Worm (Caenorhabditis elegans) whole organism, young adult: ENCODE results near the gene F56D3.1.
A peak's percentile ranks its signal among the peaks of the same experiment; 100 is the strongest.

ENCODE experiments used
- F33H1.4 ChIP-seq: fragments of 200-800 bp; sonication (Bioruptor generic); IDR thresholded peaks from 2 replicates; pipeline ENCODE4 v1.3.6; 2022; ENCODE audit warnings: missing genetic modification reagents, missing genetic modification characterization, missing compliant biosample characterization
- F55B11.4 ChIP-seq: sonication (generic microtip); optimal IDR thresholded peaks from 2 replicates; lab custom pipeline; 2016; ENCODE audit warnings: missing compliant biosample characterization, missing genetic modification characterization, borderline replicate concordance; ENCODE audit not compliant: insufficient read depth
- F57A8.1 ChIP-seq: fragments of 200-800 bp; sonication (Bioruptor generic); optimal IDR thresholded peaks from 2 replicates; lab custom pipeline; 2018; ENCODE audit warnings: mild to moderate bottlenecking, missing genetic modification characterization, moderate library complexity, missing compliant biosample characterization
- T07F8.4 ChIP-seq: sonication (generic microtip); optimal IDR thresholded peaks from 2 replicates; lab custom pipeline; 2016; ENCODE audit warnings: mild to moderate bottlenecking, missing genetic modification characterization, moderate library complexity, missing compliant biosample characterization
- Y53F4B.3 ChIP-seq: fragments of 200-800 bp; sonication (Bioruptor generic); IDR thresholded peaks from 2 replicates; pipeline ENCODE4 v1.3.6; 2022; ENCODE audit warnings: missing genetic modification reagents, missing genetic modification characterization, missing compliant biosample characterization
- Y67H2A.10 ChIP-seq: fragments of 200-800 bp; sonication (Bioruptor generic); conservative IDR thresholded peaks from 2 replicates; pipeline ENCODE4 v1.3.6; 2022; ENCODE audit warnings: missing genetic modification reagents, missing genetic modification characterization, missing compliant biosample characterization
- aptf-3 ChIP-seq: fragments of 200-800 bp; sonication (Bioruptor generic); IDR thresholded peaks from 2 replicates; pipeline ENCODE4 v1.3.6; 2022; ENCODE audit warnings: missing genetic modification characterization, missing compliant biosample characterization
- atf-7 ChIP-seq: sonication (generic microtip); optimal IDR thresholded peaks from 2 replicates; lab custom pipeline; 2017; ENCODE audit warnings: mild to moderate bottlenecking, missing genetic modification characterization, missing compliant biosample characterization
- athp-1 ChIP-seq: sonication (generic microtip); optimal IDR thresholded peaks from 2 replicates; lab custom pipeline; 2017; ENCODE audit warnings: mild to moderate bottlenecking, missing genetic modification characterization, missing compliant biosample characterization
- attf-5 ChIP-seq: fragments of 200-800 bp; sonication (Bioruptor generic); optimal IDR thresholded peaks from 2 replicates; lab custom pipeline; 2018; ENCODE audit warnings: mild to moderate bottlenecking, missing genetic modification characterization, missing compliant biosample characterization
- cebp-1 ChIP-seq, 2 experiments: fragments of 200-800 bp in 1 of 2; sonication (Bioruptor generic) in 1 of 2; sonication (generic microtip) in 1 of 2; IDR thresholded peaks in 1 of 2; optimal IDR thresholded peaks in 1 of 2; 2 replicates each; pipeline versions ENCODE4 v1.3.6 to Lab custom; 2017 to 2022; ENCODE audit warnings: missing compliant biosample characterization in 2 of 2, missing genetic modification characterization in 2 of 2, mild to moderate bottlenecking in 1 of 2, missing genetic modification reagents in 1 of 2, moderate library complexity in 1 of 2
- dox-1 ChIP-seq: fragments of 200-800 bp; sonication (Bioruptor generic); IDR thresholded peaks from 2 replicates; pipeline ENCODE4 v1.3.6; 2022; ENCODE audit warnings: missing genetic modification reagents, missing genetic modification characterization, missing compliant biosample characterization
- efl-1 ChIP-seq: fragments of 150-350 bp; optimal IDR thresholded peaks from 2 replicates; lab custom pipeline; 2014; ENCODE audit warnings: missing biosample characterization, missing genetic modification reagents, missing genetic modification characterization
- egl-44 ChIP-seq: fragments of 200-800 bp; sonication (Bioruptor generic); IDR thresholded peaks from 2 replicates; pipeline ENCODE4 v1.3.6; 2022; ENCODE audit warnings: missing genetic modification reagents, missing genetic modification characterization, missing compliant biosample characterization
- ekl-4 ChIP-seq: fragments of 200-800 bp; sonication (Bioruptor generic); IDR thresholded peaks from 2 replicates; pipeline ENCODE4 v1.3.6; 2022; ENCODE audit warnings: missing genetic modification reagents, missing genetic modification characterization, missing compliant biosample characterization
- hrde-1 ChIP-seq: sonication (generic microtip); optimal IDR thresholded peaks from 2 replicates; lab custom pipeline; 2016; ENCODE audit warnings: missing genetic modification characterization, mild to moderate bottlenecking, missing compliant biosample characterization, moderate library complexity, missing genotype, missing genetic modification reagents, borderline replicate concordance
- hsf-1 ChIP-seq: fragments of 200-800 bp; sonication (Bioruptor generic); IDR thresholded peaks from 2 replicates; pipeline ENCODE4 v1.3.6; 2022; ENCODE audit warnings: missing genetic modification reagents, missing genetic modification characterization, missing compliant biosample characterization
- lin-40 ChIP-seq: sonication (generic microtip); optimal IDR thresholded peaks from 2 replicates; lab custom pipeline; 2016; ENCODE audit warnings: missing genetic modification characterization, mild to moderate bottlenecking, missing compliant biosample characterization, missing genotype, missing genetic modification reagents
- mel-28 ChIP-seq: sonication (generic microtip); optimal IDR thresholded peaks from 2 replicates; lab custom pipeline; 2016; ENCODE audit warnings: borderline replicate concordance, mild to moderate bottlenecking, missing genetic modification characterization, missing compliant biosample characterization
- nfya-1 ChIP-seq: sonication (generic microtip); optimal IDR thresholded peaks from 2 replicates; lab custom pipeline; 2017; ENCODE audit warnings: antibody characterized with exemption, missing compliant biosample characterization, missing genetic modification characterization, borderline replicate concordance; ENCODE audit not compliant: insufficient read depth
- nhr-90 ChIP-seq: sonication (generic microtip); optimal IDR thresholded peaks from 2 replicates; lab custom pipeline; 2016; ENCODE audit warnings: missing genotype, mild to moderate bottlenecking, missing genetic modification characterization, missing compliant biosample characterization
- rcor-1 ChIP-seq: fragments of 200-800 bp; sonication (Bioruptor generic); IDR thresholded peaks from 2 replicates; pipeline ENCODE4 v1.3.6; 2022; ENCODE audit warnings: missing genetic modification reagents, missing genetic modification characterization, missing compliant biosample characterization
- rec-8 ChIP-seq, 2 experiments: sonication (generic microtip); optimal IDR thresholded peaks; 2 replicates each; lab custom pipeline; 2016; ENCODE audit warnings: mild to moderate bottlenecking in 2 of 2, missing genetic modification characterization in 2 of 2, missing genetic modification reagents in 2 of 2, missing genotype in 2 of 2, missing biosample characterization in 1 of 2, missing compliant biosample characterization in 1 of 2, moderate library complexity in 1 of 2
- rpc-1 ChIP-seq, 2 experiments: fragments of 150-350 bp in 1 of 2; sonication (generic microtip) in 1 of 2; optimal IDR thresholded peaks; 2 replicates each; lab custom pipeline; 2014 to 2018; ENCODE audit warnings: missing biosample characterization in 1 of 2, missing genetic modification characterization in 1 of 2, missing genetic modification reagents in 1 of 2, missing genotype in 1 of 2
- sdz-38 ChIP-seq: sonication (generic microtip); optimal IDR thresholded peaks from 2 replicates; lab custom pipeline; 2016; ENCODE audit warnings: missing genotype, missing genetic modification characterization, missing compliant biosample characterization
- snpc-1.3 ChIP-seq: sonication (generic microtip); optimal IDR thresholded peaks from 2 replicates; lab custom pipeline; 2017; ENCODE audit warnings: missing genetic modification characterization, mild to moderate bottlenecking, missing compliant biosample characterization, antibody characterized with exemption, moderate library complexity, missing genotype, missing genetic modification reagents; ENCODE audit not compliant: insufficient read depth
- tlf-1 ChIP-seq: fragments of 200-800 bp; sonication (Bioruptor generic); optimal IDR thresholded peaks from 2 replicates; lab custom pipeline; 2018; ENCODE audit warnings: mild to moderate bottlenecking, missing genetic modification characterization, missing compliant biosample characterization
- zfh-2 ChIP-seq: fragments of 200-800 bp; sonication (Bioruptor generic); conservative IDR thresholded peaks from 2 replicates; pipeline ENCODE4 v1.3.6; 2022; ENCODE audit warnings: missing genetic modification reagents, missing genetic modification characterization, missing compliant biosample characterization
- ztf-28 ChIP-seq: fragments of 200-800 bp; sonication (Bioruptor generic); IDR thresholded peaks from 2 replicates; pipeline ENCODE4 v1.3.6; 2022; ENCODE audit warnings: missing genetic modification reagents, missing genetic modification characterization, missing compliant biosample characterization
- ztf-3 ChIP-seq: fragments of 200-800 bp; sonication (Bioruptor generic); optimal IDR thresholded peaks from 2 replicates; lab custom pipeline; 2018; ENCODE audit warnings: mild to moderate bottlenecking, missing genetic modification characterization, missing compliant biosample characterization

Gene F56D3.1

DNA sequence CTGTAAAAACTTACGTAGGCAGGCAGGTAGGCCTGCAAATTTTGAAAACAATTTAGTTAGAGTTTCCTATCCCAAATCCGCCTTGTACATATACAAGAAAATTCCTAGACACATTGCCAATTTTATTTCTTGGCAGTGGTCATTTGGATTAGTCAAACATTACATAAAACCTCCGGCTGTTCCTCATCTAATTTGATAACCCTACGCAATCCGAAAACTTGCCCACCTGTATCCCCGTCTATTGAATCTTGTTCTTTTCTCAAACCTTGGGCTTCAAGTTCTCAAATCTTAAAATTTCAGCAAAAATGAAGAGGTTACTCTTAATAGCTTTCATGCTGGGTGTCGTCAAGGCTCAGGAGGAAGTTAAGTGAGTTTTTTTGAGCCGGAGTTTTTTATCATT is at the start of gene F56D3.1:
Gene F56D3.1, plus strand, starts transcription at position 301 of the 400 bp plus-strand sequence.
- TF ChIP-seq Y67H2A.10 (GFP tag; lab: Robert Waterston, UW) (no peak), F55B11.4 (tag; lab: Kevin White, UChicago) (no peak), ekl-4 (GFP tag; lab: Robert Waterston, UW) (no peak), rpc-1 (optimal IDR thresholded peaks at IDR 0.05; lab: Kevin White, UChicago) (no peak), rpc-1 (tag; optimal IDR thresholded peaks at IDR 0.05; lab: Kevin White, UChicago) (no peak), sdz-38 (tag; lab: Kevin White, UChicago) (no peak), athp-1 (no peak), F57A8.1 (GFP tag; lab: Kevin White, UChicago) (no peak), dox-1 (no peak)

DNA sequence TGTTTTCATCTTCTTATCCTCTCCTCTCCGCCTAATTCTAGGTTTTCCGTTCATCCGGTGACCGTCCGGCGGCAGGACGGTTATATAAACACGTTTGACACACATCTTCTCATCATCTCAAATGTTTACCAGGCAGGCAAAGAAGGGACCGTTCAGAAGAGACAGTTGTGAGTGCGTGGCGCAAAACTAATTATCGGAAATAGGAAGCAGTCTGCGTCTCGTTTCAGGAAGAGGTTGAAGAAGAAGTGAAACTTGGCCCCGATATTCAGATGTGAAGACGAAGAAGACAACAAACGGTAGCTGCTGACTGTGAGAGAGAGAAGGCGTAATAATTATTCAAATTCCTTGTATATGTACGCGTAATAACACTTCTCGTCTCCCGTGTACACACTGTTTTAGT is 47.4 kb upstream of the F56D3.1 start:
- no peak for TF ChIP-seq hsf-1

DNA sequence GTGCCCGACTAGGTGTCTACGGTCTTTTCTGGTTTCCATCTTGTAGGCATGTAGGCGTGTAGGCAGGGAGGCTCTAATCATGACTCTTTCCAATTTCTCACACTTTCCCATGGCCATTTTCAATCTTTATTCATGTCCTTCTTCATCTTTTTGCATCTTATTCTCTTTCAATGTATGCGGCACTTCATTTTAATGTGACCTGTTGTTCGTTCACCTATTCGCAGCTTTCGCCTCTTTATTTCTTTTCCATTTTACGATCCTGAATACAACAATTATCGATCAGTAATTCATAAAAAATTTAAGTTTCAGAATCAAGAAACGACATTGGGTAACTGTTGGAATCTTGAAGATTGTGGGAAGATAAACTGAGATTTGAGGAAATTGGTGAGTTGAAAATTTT is 45.7 kb upstream of the F56D3.1 start, which contains the start of gene rhgf-2:
Gene rhgf-2, plus strand, starts transcription at position 301 of the 400 bp plus-strand sequence.
- no peak for TF ChIP-seq nhr-90
- no peak for TF ChIP-seq Y53F4B.3 (GFP tag; lab: Robert Waterston, UW)
- TF ChIP-seq efl-1 (GFP tag; lab: Kevin White, UChicago), result no peak
- no peak for TF ChIP-seq athp-1
- no peak for TF ChIP-seq rcor-1 (GFP tag; lab: Robert Waterston, UW)
- no peak for TF ChIP-seq atf-7 (tag; lab: Kevin White, UChicago)
- no peak for TF ChIP-seq attf-5
- TF ChIP-seq mel-28 (tag; lab: Kevin White, UChicago), result no peak
- TF ChIP-seq ztf-28 (GFP tag; lab: Robert Waterston, UW), result no peak
- no peak for TF ChIP-seq tlf-1
- no peak for TF ChIP-seq F55B11.4 (tag; lab: Kevin White, UChicago)
- TF ChIP-seq ztf-3 (GFP tag; lab: Kevin White, UChicago), result no peak
- no peak for TF ChIP-seq lin-40 (tag; lab: Kevin White, UChicago)
- TF ChIP-seq, all 124 proteins: peak for 0

DNA sequence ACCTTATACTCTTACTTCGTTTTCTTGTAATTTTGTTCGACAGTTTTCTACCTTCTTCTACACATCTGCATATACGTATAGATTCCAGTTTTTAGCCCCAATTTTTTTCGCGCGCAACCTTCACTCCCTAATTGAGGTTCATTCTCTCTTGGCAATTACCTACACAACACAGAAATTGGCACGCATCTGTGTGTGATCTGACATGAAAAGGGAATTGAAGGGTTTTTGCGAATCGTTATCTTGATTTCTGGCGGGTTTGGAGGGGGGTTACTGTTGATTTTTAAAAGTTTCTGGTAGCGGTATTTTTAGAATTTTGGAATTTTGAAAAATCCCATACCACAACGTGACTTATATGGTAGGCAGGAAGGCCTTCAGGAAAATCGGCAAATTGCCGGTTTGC is 43.4 kb upstream of the F56D3.1 start:
- TF ChIP-seq rec-8 (tag; optimal IDR thresholded peaks at IDR 0.05; lab: Kevin White, UChicago), result no peak

DNA sequence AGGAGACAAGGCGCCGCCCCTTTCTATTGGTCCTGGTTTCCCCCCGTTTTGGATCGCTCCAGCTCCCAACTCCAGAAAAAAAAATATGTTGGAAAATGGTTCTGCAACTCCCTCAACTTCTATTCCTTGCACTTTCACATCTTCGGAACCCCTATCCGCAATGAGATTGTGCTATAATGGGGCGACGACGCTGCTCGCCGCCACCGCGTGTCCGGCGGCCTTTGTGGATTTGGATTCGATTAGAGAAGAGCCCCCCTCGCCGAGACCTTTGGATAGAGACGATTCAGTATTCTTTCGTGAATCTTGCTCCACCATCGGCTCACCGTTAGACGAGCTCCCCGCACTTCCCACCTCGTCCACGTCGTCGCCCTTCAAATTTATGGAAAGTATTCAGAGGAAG is 38.9 kb upstream of the F56D3.1 start:
- TF ChIP-seq aptf-3 (GFP tag; lab: Robert Waterston, UW) (peak; percentile 14; the same call in 1 of the 2 replicates), egl-44 (no peak), zfh-2 (GFP tag; lab: Robert Waterston, UW) (peak; percentile 80)

DNA sequence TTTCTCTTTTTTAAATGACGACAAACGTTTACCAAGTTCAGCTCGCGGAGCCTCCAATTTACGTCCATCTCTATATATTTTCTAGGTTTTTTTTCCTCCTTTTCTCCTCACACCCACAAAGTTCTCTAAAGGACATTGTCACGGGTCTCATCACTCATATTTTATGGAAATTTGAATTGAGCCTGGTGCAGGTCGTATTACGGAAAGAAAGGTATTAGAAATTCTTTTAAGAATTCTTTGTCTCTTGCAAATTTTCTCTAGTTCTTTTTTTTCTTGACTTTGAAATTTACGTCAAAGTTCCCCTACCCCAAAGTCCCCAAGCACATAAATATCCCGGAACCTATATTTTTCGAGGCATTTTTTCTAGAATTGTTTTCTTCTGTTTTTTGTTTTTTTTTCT is 27.6 kb upstream of the F56D3.1 start:
- TF ChIP-seq F33H1.4 (GFP tag; lab: Robert Waterston, UW) (no peak), athp-1 (no peak), hrde-1 (tag; lab: Kevin White, UChicago) (no peak), cebp-1 (GFP tag; IDR thresholded peaks at IDR 0.05; lab: Robert Waterston, UW) (no peak), cebp-1 (tag; optimal IDR thresholded peaks at IDR 0.05; lab: Kevin White, UChicago) (no peak), T07F8.4 (tag; lab: Kevin White, UChicago) (no peak), snpc-1.3 (tag; lab: Kevin White, UChicago) (no peak), nfya-1 (tag; lab: Kevin White, UChicago) (no peak)
